Worm (Caenorhabditis elegans) whole organism, mixed stage, embryonic: ENCODE data around the gene F46G10.1.

Source experiments
- M03D4.4 ChIP-seq: sonication (generic microtip); optimal IDR thresholded peaks from 2 replicates; lab custom pipeline; 2017; ENCODE audit warnings: mild to moderate bottlenecking, missing genetic modification characterization, missing compliant biosample characterization
- bed-3 ChIP-seq: fragments of 200-800 bp; sonication (Bioruptor generic); optimal IDR thresholded peaks from 3 replicates; lab custom pipeline; 2018; ENCODE audit warnings: mild to moderate bottlenecking, missing genetic modification characterization, moderate library complexity, missing compliant biosample characterization
- blmp-1 ChIP-seq: fragments of 150-350 bp; optimal IDR thresholded peaks from 2 replicates; lab custom pipeline; 2014; ENCODE audit warnings: missing biosample characterization, missing genetic modification characterization
- ceh-43 ChIP-seq: fragments of 200-800 bp; sonication (Bioruptor generic); optimal IDR thresholded peaks from 2 replicates; lab custom pipeline; 2018; ENCODE audit warnings: mild to moderate bottlenecking, missing genetic modification characterization, moderate library complexity, missing compliant biosample characterization
- ceh-83 ChIP-seq: fragments of 200-800 bp; sonication (Bioruptor generic); optimal IDR thresholded peaks from 2 replicates; lab custom pipeline; 2018; ENCODE audit warnings: mild to moderate bottlenecking, missing genetic modification characterization, missing compliant biosample characterization
- ces-1 ChIP-seq: fragments of 150-350 bp; optimal IDR thresholded peaks from 2 replicates; lab custom pipeline; 2014; ENCODE audit warnings: missing biosample characterization, missing genetic modification reagents, missing genetic modification characterization
- cnd-1 ChIP-seq: fragments of 200-800 bp; sonication (Bioruptor generic); optimal IDR thresholded peaks from 2 replicates; lab custom pipeline; 2018; ENCODE audit warnings: mild to moderate bottlenecking, missing genetic modification characterization, missing compliant biosample characterization
- drap-1 ChIP-seq: fragments of 200-800 bp; sonication (Bioruptor generic); optimal IDR thresholded peaks from 3 replicates; lab custom pipeline; 2018; ENCODE audit warnings: mild to moderate bottlenecking, missing genetic modification characterization, missing compliant biosample characterization
- elt-1 ChIP-seq: sonication (generic microtip); optimal IDR thresholded peaks from 2 replicates; lab custom pipeline; 2017; ENCODE audit warnings: missing genetic modification characterization, mild to moderate bottlenecking, missing compliant biosample characterization, antibody characterized with exemption, moderate library complexity, borderline replicate concordance; ENCODE audit not compliant: insufficient read depth
- elt-3 ChIP-seq: fragments of 150-350 bp; optimal IDR thresholded peaks from 2 replicates; lab custom pipeline; 2014; ENCODE audit warnings: missing biosample characterization, missing genetic modification characterization
- flh-1 ChIP-seq: fragments of 200-800 bp; sonication (Bioruptor generic); optimal IDR thresholded peaks from 2 replicates; lab custom pipeline; 2018; ENCODE audit warnings: mild to moderate bottlenecking, missing genetic modification characterization, moderate library complexity, missing compliant biosample characterization
- ham-2 ChIP-seq: fragments of 200-800 bp; sonication (Bioruptor generic); optimal IDR thresholded peaks from 2 replicates; lab custom pipeline; 2018; ENCODE audit warnings: mild to moderate bottlenecking, missing genetic modification characterization, missing compliant biosample characterization
- hlh-1 ChIP-seq: fragments of 150-350 bp; optimal IDR thresholded peaks from 2 replicates; lab custom pipeline; 2014; ENCODE audit warnings: missing biosample characterization, missing genetic modification reagents, missing genetic modification characterization
- lin-32 ChIP-seq: fragments of 200-800 bp; sonication (Bioruptor generic); optimal IDR thresholded peaks from 2 replicates; lab custom pipeline; 2018; ENCODE audit warnings: mild to moderate bottlenecking, missing genetic modification characterization, missing compliant biosample characterization
- lsy-2 ChIP-seq: fragments of 150-350 bp; optimal IDR thresholded peaks from 2 replicates; lab custom pipeline; 2014; ENCODE audit warnings: missing biosample characterization, missing genetic modification characterization
- mab-5 ChIP-seq: fragments of 150-350 bp; optimal IDR thresholded peaks from 2 replicates; lab custom pipeline; 2014; ENCODE audit warnings: missing biosample characterization, missing genetic modification characterization
- mep-1 ChIP-seq: fragments of 150-350 bp; optimal IDR thresholded peaks from 2 replicates; lab custom pipeline; 2017; ENCODE audit warnings: missing biosample characterization, missing genetic modification reagents, missing genetic modification characterization, inconsistent platforms
- mls-2 ChIP-seq: sonication (generic microtip); optimal IDR thresholded peaks from 2 replicates; lab custom pipeline; 2016; ENCODE audit warnings: mild to moderate bottlenecking, missing genetic modification characterization, moderate library complexity, missing compliant biosample characterization
- nhr-12 ChIP-seq: fragments of 150-350 bp; optimal IDR thresholded peaks from 2 replicates; lab custom pipeline; 2014; ENCODE audit warnings: missing biosample characterization, missing genetic modification characterization
- nhr-2 ChIP-seq: fragments of 150-350 bp; optimal IDR thresholded peaks from 2 replicates; lab custom pipeline; 2014; ENCODE audit warnings: missing biosample characterization, missing genetic modification characterization
- nhr-237 ChIP-seq: fragments of 150-350 bp; optimal IDR thresholded peaks from 2 replicates; lab custom pipeline; 2014; ENCODE audit warnings: missing biosample characterization, missing genetic modification characterization
- nhr-28 ChIP-seq: fragments of 150-350 bp; optimal IDR thresholded peaks from 2 replicates; lab custom pipeline; 2014; ENCODE audit warnings: missing biosample characterization, missing genetic modification characterization
- nhr-76 ChIP-seq: sonication (generic microtip); optimal IDR thresholded peaks from 2 replicates; lab custom pipeline; 2017; ENCODE audit warnings: missing biosample characterization, missing genetic modification characterization
- pha-4 ChIP-seq: fragments of 150-350 bp; optimal IDR thresholded peaks from 2 replicates; lab custom pipeline; 2018; ENCODE audit warnings: missing biosample characterization, missing genetic modification reagents, missing genetic modification characterization
- sem-2 ChIP-seq: fragments of 200-800 bp; sonication (Bioruptor generic); optimal IDR thresholded peaks from 2 replicates; lab custom pipeline; 2018; ENCODE audit warnings: mild to moderate bottlenecking, missing genetic modification characterization, missing compliant biosample characterization
- snpc-4 ChIP-seq: fragments of 150-350 bp; optimal IDR thresholded peaks from 2 replicates; lab custom pipeline; 2014; ENCODE audit warnings: missing biosample characterization, missing genetic modification characterization
- sptf-1 ChIP-seq: sonication (generic microtip); optimal IDR thresholded peaks from 2 replicates; lab custom pipeline; 2017; ENCODE audit warnings: mild to moderate bottlenecking, missing genetic modification characterization, moderate library complexity, missing compliant biosample characterization
- tbx-8 ChIP-seq: fragments of 200-800 bp; sonication (Bioruptor generic); optimal IDR thresholded peaks from 2 replicates; lab custom pipeline; 2018; ENCODE audit warnings: mild to moderate bottlenecking, missing genetic modification characterization, moderate library complexity, missing compliant biosample characterization
- unc-120 ChIP-seq: sonication (generic microtip); optimal IDR thresholded peaks from 2 replicates; lab custom pipeline; 2017; ENCODE audit warnings: missing genetic modification characterization, missing compliant biosample characterization; ENCODE audit not compliant: poor library complexity, severe bottlenecking
- unc-39 ChIP-seq: fragments of 150-350 bp; optimal IDR thresholded peaks from 2 replicates; lab custom pipeline; 2014; ENCODE audit warnings: missing biosample characterization, missing genetic modification characterization
- unc-62 ChIP-seq: fragments of 150-350 bp; optimal IDR thresholded peaks from 2 replicates; lab custom pipeline; 2014; ENCODE audit warnings: missing biosample characterization, missing genetic modification reagents, missing genetic modification characterization
- zip-8 ChIP-seq: fragments of 150-350 bp; optimal IDR thresholded peaks from 2 replicates; lab custom pipeline; 2014; ENCODE audit warnings: missing biosample characterization, missing genetic modification characterization
- ztf-11 ChIP-seq: fragments of 150-350 bp; optimal IDR thresholded peaks from 2 replicates; lab custom pipeline; 2014; ENCODE audit warnings: missing biosample characterization, missing genetic modification characterization

Gene F46G10.1

DNA sequence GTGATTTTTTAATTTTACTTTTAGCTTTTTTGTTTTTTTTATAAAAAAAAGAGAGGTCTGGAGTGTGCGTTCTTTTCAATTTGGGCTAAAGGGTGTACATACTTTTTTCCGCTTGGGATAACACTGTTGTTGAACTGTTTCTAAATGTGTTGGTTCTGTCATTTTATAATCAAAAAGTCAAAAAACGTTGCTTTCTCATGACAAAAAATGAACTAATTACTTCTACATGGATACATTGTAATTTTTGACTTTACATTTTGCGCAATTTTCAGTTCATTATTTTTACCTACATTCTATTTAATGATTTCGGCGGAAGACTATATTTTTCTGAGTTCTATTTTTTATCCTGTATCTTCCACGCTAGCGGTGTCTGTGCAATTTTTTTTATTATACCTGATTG lies 20.0 kb downstream of the F46G10.1 start, which contains the start of gene srd-38:
srd-38 (plus strand) TSS at position 301 of the 400 bp plus-strand sequence.
- TF ChIP-seq unc-39 (tag; lab: Kevin White, UChicago): no peak
- no peak for TF ChIP-seq ceh-43 (GFP tag; lab: Kevin White, UChicago)
- TF ChIP-seq nhr-12: no peak
- TF ChIP-seq nhr-28 (tag; lab: Kevin White, UChicago): no peak
- no peak for TF ChIP-seq pha-4 (tag; lab: Kevin White, UChicago)
- TF ChIP-seq elt-1: no peak
- no peak for TF ChIP-seq unc-62 (GFP tag; lab: Kevin White, UChicago)
- TF ChIP-seq mab-5 (tag; lab: Kevin White, UChicago): no peak
- TF ChIP-seq tbx-8 (GFP tag; lab: Kevin White, UChicago): no peak
- no peak for TF ChIP-seq ceh-83 (GFP tag; lab: Kevin White, UChicago)
- TF ChIP-seq hlh-1: no peak
- no peak for TF ChIP-seq lsy-2 (tag; lab: Kevin White, UChicago)
- no peak for TF ChIP-seq mls-2 (tag; lab: Kevin White, UChicago)
- no peak for TF ChIP-seq nhr-237
- no peak for TF ChIP-seq drap-1 (GFP tag; lab: Kevin White, UChicago)
- TF ChIP-seq mep-1 (tag; lab: Kevin White, UChicago): no peak
- TF ChIP-seq ces-1 (GFP tag; lab: Kevin White, UChicago): no peak

DNA sequence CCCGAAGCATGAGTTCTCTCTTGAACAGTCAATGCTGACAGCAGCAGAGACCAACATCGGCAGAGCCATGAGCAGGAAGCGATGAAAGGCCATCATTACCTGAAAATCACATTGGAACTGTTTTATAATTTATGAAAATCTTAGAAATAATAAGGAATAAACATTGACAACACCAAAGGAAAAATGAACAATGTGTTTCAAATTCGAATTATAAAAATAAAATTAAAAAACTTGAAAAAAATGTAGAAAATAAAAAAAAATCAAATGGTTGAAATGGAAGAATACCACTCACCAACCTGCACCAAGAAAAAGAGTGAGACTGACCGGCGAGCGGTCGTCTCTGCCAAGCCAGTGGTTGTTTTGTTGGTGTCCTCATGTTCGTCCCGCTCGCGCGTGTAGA lies 21.0 kb downstream of the F46G10.1 start, which contains the start of gene R04D3.3:
R04D3.3 (minus strand) TSS at position 101 of the 400 bp plus-strand sequence.
- TF ChIP-seq ceh-43 (GFP tag; lab: Kevin White, UChicago) (no peak), ztf-11 (tag; lab: Kevin White, UChicago) (no peak), cnd-1 (tag; lab: Kevin White, UChicago) (no peak), ceh-83 (GFP tag; lab: Kevin White, UChicago) (no peak), sptf-1 (no peak), nhr-12 (no peak), sem-2 (no peak), hlh-1 (no peak), zip-8 (tag; lab: Kevin White, UChicago) (no peak), nhr-2 (tag; lab: Kevin White, UChicago) (no peak), lin-32 (GFP tag; lab: Kevin White, UChicago) (no peak), mab-5 (tag; lab: Kevin White, UChicago) (no peak), mls-2 (tag; lab: Kevin White, UChicago) (no peak), drap-1 (GFP tag; lab: Kevin White, UChicago) (no peak), ham-2 (GFP tag; lab: Kevin White, UChicago) (no peak), blmp-1 (tag; lab: Kevin White, UChicago) (no peak)

DNA sequence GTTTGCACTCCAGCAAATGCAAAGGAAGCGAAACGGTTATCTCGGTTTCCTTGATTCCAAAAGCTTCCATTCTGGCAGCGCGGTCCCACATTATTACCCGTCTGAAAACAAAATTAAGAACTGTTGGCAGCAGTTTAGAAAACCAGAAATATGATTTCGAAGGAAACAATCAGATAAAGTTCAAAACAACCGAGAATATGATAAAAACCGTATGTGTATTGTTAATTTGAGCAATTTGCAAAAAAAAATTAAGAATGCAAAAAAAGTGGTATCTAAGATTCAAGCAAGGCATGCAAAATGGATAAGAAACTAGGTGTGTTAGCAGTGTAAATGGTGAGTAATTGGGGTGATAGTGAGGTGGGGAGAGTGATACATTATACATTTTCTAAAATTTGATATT lies 22.8 kb downstream of the F46G10.1 start, which contains the start of gene R04D3.4:
R04D3.4 (minus strand) TSS at position 101 of the 400 bp plus-strand sequence.
- no peak for TF ChIP-seq bed-3 (GFP tag; lab: Kevin White, UChicago)
- TF ChIP-seq lsy-2 (tag; lab: Kevin White, UChicago): no peak
- no peak for TF ChIP-seq mep-1 (tag; lab: Kevin White, UChicago)
- no peak for TF ChIP-seq blmp-1 (tag; lab: Kevin White, UChicago)
- no peak for TF ChIP-seq sptf-1
- TF ChIP-seq unc-39 (tag; lab: Kevin White, UChicago): no peak
- no peak for TF ChIP-seq nhr-76 (tag; lab: Kevin White, UChicago)
- TF ChIP-seq nhr-2 (tag; lab: Kevin White, UChicago): no peak
- no peak for TF ChIP-seq elt-3 (tag; lab: Kevin White, UChicago)
- TF ChIP-seq nhr-237: no peak
- TF ChIP-seq nhr-28 (tag; lab: Kevin White, UChicago): no peak
- no peak for TF ChIP-seq pha-4 (tag; lab: Kevin White, UChicago)
- TF ChIP-seq drap-1 (GFP tag; lab: Kevin White, UChicago): no peak
- TF ChIP-seq nhr-12: no peak

DNA sequence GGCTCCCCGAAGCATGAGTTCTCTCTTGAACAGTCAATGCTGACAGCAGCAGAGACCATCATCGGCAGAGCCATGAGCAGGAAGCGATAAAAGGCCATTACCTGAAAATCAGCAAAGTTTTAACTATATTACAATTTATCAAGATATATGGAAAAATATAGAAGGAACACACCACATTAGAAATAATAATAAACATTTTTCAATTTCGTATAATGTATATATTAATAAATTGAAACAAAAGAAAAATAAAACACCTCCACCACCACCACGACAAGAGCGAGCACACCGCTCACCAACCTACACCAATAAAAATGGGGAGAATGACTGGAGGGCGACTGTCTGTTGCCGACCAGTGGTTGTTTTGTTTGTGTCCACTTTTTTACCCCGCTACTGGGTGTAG lies 25.0 kb downstream of the F46G10.1 start, which contains the start of gene R04D3.2:
R04D3.2 (minus strand) TSS at position 101 of the 400 bp plus-strand sequence.
- no peak for TF ChIP-seq ceh-83 (GFP tag; lab: Kevin White, UChicago)

DNA sequence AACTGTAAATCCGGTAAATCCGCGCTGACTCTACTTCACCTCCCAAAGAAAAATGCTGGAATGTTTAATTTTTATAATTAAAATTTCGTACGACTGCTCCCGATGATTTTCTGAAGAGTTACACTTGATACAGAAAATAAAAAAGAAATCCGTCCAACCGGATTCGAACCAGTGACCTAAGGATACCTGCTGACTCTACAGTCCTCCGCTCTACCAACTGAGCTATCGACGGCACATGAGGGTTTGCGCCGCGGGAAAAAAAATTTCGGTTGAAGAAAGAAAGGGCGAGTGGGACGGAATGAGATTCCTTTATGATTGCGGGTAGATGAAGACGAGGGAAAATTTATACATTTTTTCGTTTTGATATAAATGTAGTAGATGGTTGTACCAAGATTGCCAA lies 26.9 kb downstream of the F46G10.1 start:
- TF ChIP-seq mep-1 (tag; lab: Kevin White, UChicago) (no peak), ceh-43 (GFP tag; lab: Kevin White, UChicago) (no peak), M03D4.4 (tag; lab: Kevin White, UChicago) (no peak), zip-8 (tag; lab: Kevin White, UChicago) (no peak), bed-3 (GFP tag; lab: Kevin White, UChicago) (no peak), cnd-1 (tag; lab: Kevin White, UChicago) (no peak), flh-1 (GFP tag; lab: Kevin White, UChicago) (no peak), elt-3 (tag; lab: Kevin White, UChicago) (no peak), snpc-4 (tag; lab: Kevin White, UChicago) (no peak), nhr-12 (no peak), unc-62 (GFP tag; lab: Kevin White, UChicago) (no peak), pha-4 (tag; lab: Kevin White, UChicago) (no peak), drap-1 (GFP tag; lab: Kevin White, UChicago) (no peak), sem-2 (no peak), unc-120 (tag; lab: Kevin White, UChicago) (no peak), lsy-2 (tag; lab: Kevin White, UChicago) (no peak), sptf-1 (no peak), unc-39 (tag; lab: Kevin White, UChicago) (no peak)
